Fruit fly (Drosophila melanogaster) whole organism, embryonic: ENCODE measurements around the gene Nopp140.

Experiments
- CG10147 ChIP-seq: fragments of 200-800 bp; sonication (Bioruptor generic); optimal IDR thresholded peaks from 2 replicates; lab custom pipeline; 2019; ENCODE audit warnings: missing biosample characterization, mild to moderate bottlenecking, missing genetic modification characterization, moderate library complexity
- CG10543 ChIP-seq: fragments of 200-800 bp; sonication (Bioruptor generic); optimal IDR thresholded peaks from 3 replicates; lab custom pipeline; 2017; ENCODE audit warnings: missing biosample characterization, mild to moderate bottlenecking, missing genetic modification characterization, moderate library complexity
- CG11093 ChIP-seq: fragments of 200-800 bp; sonication (Bioruptor generic); IDR thresholded peaks from 3 replicates; pipeline ENCODE4 v1.3.6; 2022; ENCODE audit warnings: missing biosample characterization, missing genetic modification characterization
- CG11504 ChIP-seq: fragments of 200-800 bp; sonication (Bioruptor generic); optimal IDR thresholded peaks from 3 replicates; lab custom pipeline; 2019; ENCODE audit warnings: missing biosample characterization, mild to moderate bottlenecking, missing genetic modification characterization, moderate library complexity
- CG11695 ChIP-seq: fragments of 200-800 bp; sonication (Bioruptor generic); IDR thresholded peaks from 3 replicates; pipeline ENCODE4 v1.3.6; 2022; ENCODE audit warnings: missing biosample characterization, missing genetic modification characterization
- CG15269 ChIP-seq: fragments of 200-800 bp; sonication (Bioruptor generic); optimal IDR thresholded peaks from 2 replicates; lab custom pipeline; 2018; ENCODE audit warnings: missing biosample characterization, mild to moderate bottlenecking, missing genetic modification characterization, moderate library complexity
- CG15601 ChIP-seq: fragments of 200-800 bp; sonication (Bioruptor generic); optimal IDR thresholded peaks from 3 replicates; lab custom pipeline; 2019; ENCODE audit warnings: missing biosample characterization, mild to moderate bottlenecking, missing genetic modification characterization, moderate library complexity
- CG4328 ChIP-seq: fragments of 200-800 bp; sonication (Bioruptor generic); optimal IDR thresholded peaks from 3 replicates; lab custom pipeline; 2017; ENCODE audit warnings: missing biosample characterization, missing genetic modification reagents, missing genetic modification characterization
- CG4424 ChIP-seq: fragments of 200-800 bp; sonication (Bioruptor generic); optimal IDR thresholded peaks from 3 replicates; lab custom pipeline; 2016; ENCODE audit warnings: missing biosample characterization, missing genetic modification characterization
- CG6765 ChIP-seq: fragments of 200-800 bp; sonication (Bioruptor generic); optimal IDR thresholded peaks from 3 replicates; lab custom pipeline; 2017; ENCODE audit warnings: missing biosample characterization, mild to moderate bottlenecking, missing genetic modification characterization
- CG7556 ChIP-seq: fragments of 200-800 bp; sonication (Bioruptor generic); optimal IDR thresholded peaks from 2 replicates; lab custom pipeline; 2017; ENCODE audit warnings: missing biosample characterization, mild to moderate bottlenecking, missing genetic modification characterization
- CG8388 ChIP-seq: fragments of 200-800 bp; sonication (Bioruptor generic); optimal IDR thresholded peaks from 2 replicates; lab custom pipeline; 2019; ENCODE audit warnings: missing biosample characterization, mild to moderate bottlenecking, missing genetic modification characterization, moderate library complexity
- Deaf1 ChIP-seq: fragments of 200-800 bp; optimal IDR thresholded peaks from 3 replicates; lab custom pipeline; 2019; ENCODE audit warnings: missing biosample characterization, mild to moderate bottlenecking, missing genetic modification characterization, moderate library complexity
- Dref ChIP-seq: fragments of 200-800 bp; sonication (Bioruptor generic); IDR thresholded peaks from 2 replicates; pipeline ENCODE4 v1.3.6; 2022; ENCODE audit warnings: missing biosample characterization, missing genetic modification characterization
- Fer1 ChIP-seq: fragments of 200-800 bp; sonication (Bioruptor generic); optimal IDR thresholded peaks from 2 replicates; lab custom pipeline; 2017; ENCODE audit warnings: missing biosample characterization, mild to moderate bottlenecking, missing genetic modification characterization
- HHEX ChIP-seq: fragments of 200-800 bp; sonication (Bioruptor generic); optimal IDR thresholded peaks from 3 replicates; lab custom pipeline; 2017; ENCODE audit warnings: missing biosample characterization, mild to moderate bottlenecking, missing genetic modification characterization, missing genetic modification reagents
- Hmr ChIP-seq: fragments of 200-800 bp; sonication (Bioruptor generic); optimal IDR thresholded peaks from 3 replicates; lab custom pipeline; 2017; ENCODE audit warnings: mild to moderate bottlenecking, missing biosample characterization, missing genetic modification reagents, missing genetic modification characterization
- Hr3 ChIP-seq: fragments of 200-800 bp; sonication (Bioruptor generic); optimal IDR thresholded peaks from 3 replicates; lab custom pipeline; 2016; ENCODE audit warnings: missing biosample characterization, missing genetic modification characterization
- Hr51 ChIP-seq, 2 experiments: fragments of 200-800 bp; sonication (Bioruptor generic); optimal IDR thresholded peaks; 2 replicates in 1 of 2; 3 replicates in 1 of 2; lab custom pipeline; 2016 to 2018; ENCODE audit warnings: missing biosample characterization in 2 of 2, missing genetic modification characterization in 2 of 2, mild to moderate bottlenecking in 1 of 2, moderate library complexity in 1 of 2
- Meics ChIP-seq: fragments of 200-800 bp; sonication (Bioruptor generic); optimal IDR thresholded peaks from 2 replicates; lab custom pipeline; 2017; ENCODE audit warnings: missing biosample characterization, mild to moderate bottlenecking, missing genetic modification characterization
- Nf-YA ChIP-seq: fragments of 200-800 bp; sonication (Bioruptor generic); IDR thresholded peaks from 2 replicates; pipeline ENCODE4 v1.3.6; 2022; ENCODE audit warnings: missing biosample characterization, missing genetic modification characterization
- Nf-YB ChIP-seq: fragments of 200-800 bp; sonication (Bioruptor generic); optimal IDR thresholded peaks from 3 replicates; lab custom pipeline; 2019; ENCODE audit warnings: missing biosample characterization, mild to moderate bottlenecking, missing genetic modification characterization, moderate library complexity
- NfI ChIP-seq: fragments of 200-800 bp; sonication (Bioruptor generic); optimal IDR thresholded peaks from 3 replicates; lab custom pipeline; 2018; ENCODE audit warnings: missing biosample characterization, mild to moderate bottlenecking, missing genetic modification characterization, moderate library complexity
- Sox100B ChIP-seq: fragments of 200-800 bp; sonication (Bioruptor generic); optimal IDR thresholded peaks from 3 replicates; lab custom pipeline; 2018; ENCODE audit warnings: missing biosample characterization, mild to moderate bottlenecking, missing genetic modification characterization
- Sry-β ChIP-seq: fragments of 200-800 bp; sonication (Bioruptor generic); optimal IDR thresholded peaks from 2 replicates; lab custom pipeline; 2018; ENCODE audit warnings: missing biosample characterization, mild to moderate bottlenecking, missing genetic modification characterization, moderate library complexity
- Ssrp ChIP-seq: fragments of 200-800 bp; sonication (Bioruptor generic); optimal IDR thresholded peaks from 2 replicates; lab custom pipeline; 2018; ENCODE audit warnings: missing biosample characterization, mild to moderate bottlenecking, missing genetic modification characterization, moderate library complexity
- Xbp1 ChIP-seq: fragments of 200-800 bp; sonication (Bioruptor generic); optimal IDR thresholded peaks from 3 replicates; lab custom pipeline; 2016; ENCODE audit warnings: missing biosample characterization, mild to moderate bottlenecking, missing genetic modification characterization
- abd-A ChIP-seq: fragments of 200-800 bp; sonication (Bioruptor generic); optimal IDR thresholded peaks from 3 replicates; lab custom pipeline; 2019; ENCODE audit warnings: missing biosample characterization, mild to moderate bottlenecking, missing genetic modification characterization, moderate library complexity
- bcd ChIP-seq: fragments of 200-800 bp; sonication (Bioruptor generic); optimal IDR thresholded peaks from 2 replicates; lab custom pipeline; 2017; ENCODE audit warnings: missing biosample characterization, mild to moderate bottlenecking, missing genetic modification characterization
- chinmo ChIP-seq: fragments of 200-800 bp; sonication (Bioruptor generic); IDR thresholded peaks from 4 replicates; pipeline ENCODE4 v1.3.6; 2022; ENCODE audit warnings: missing biosample characterization, missing genetic modification characterization; ENCODE audit not compliant: partially characterized antibody
- cwo ChIP-seq: fragments of 200-800 bp; sonication (Bioruptor generic); optimal IDR thresholded peaks from 3 replicates; lab custom pipeline; 2017; ENCODE audit warnings: missing biosample characterization, missing genetic modification characterization, mild to moderate bottlenecking, moderate library complexity, missing genetic modification reagents
- dmrt99B ChIP-seq: fragments of 200-800 bp; sonication (Bioruptor generic); optimal IDR thresholded peaks from 2 replicates; lab custom pipeline; 2018; ENCODE audit warnings: missing biosample characterization, mild to moderate bottlenecking, missing genetic modification characterization, moderate library complexity
- dysf ChIP-seq: fragments of 200-800 bp; sonication (Bioruptor generic); IDR thresholded peaks from 3 replicates; pipeline ENCODE4 v1.3.6; 2022; ENCODE audit warnings: missing biosample characterization, missing genetic modification characterization
- ewg ChIP-seq: fragments of 200-800 bp; sonication (Bioruptor generic); optimal IDR thresholded peaks from 3 replicates; lab custom pipeline; 2017; ENCODE audit warnings: mild to moderate bottlenecking, missing biosample characterization, missing genetic modification reagents, missing genetic modification characterization
- fd3F ChIP-seq: fragments of 200-800 bp; sonication (Bioruptor generic); optimal IDR thresholded peaks from 2 replicates; lab custom pipeline; 2018; ENCODE audit warnings: missing biosample characterization, mild to moderate bottlenecking, missing genetic modification characterization, moderate library complexity
- fd64A ChIP-seq: fragments of 200-800 bp; sonication (Bioruptor generic); optimal IDR thresholded peaks from 3 replicates; lab custom pipeline; 2018; ENCODE audit warnings: missing biosample characterization, mild to moderate bottlenecking, missing genetic modification characterization
- fd96Cb ChIP-seq: fragments of 200-800 bp; sonication (Bioruptor generic); optimal IDR thresholded peaks from 2 replicates; lab custom pipeline; 2018; ENCODE audit warnings: missing biosample characterization, mild to moderate bottlenecking, missing genetic modification characterization, moderate library complexity
- gem ChIP-seq: fragments of 200-800 bp; sonication (Bioruptor generic); optimal IDR thresholded peaks from 2 replicates; lab custom pipeline; 2019; ENCODE audit warnings: missing biosample characterization, mild to moderate bottlenecking, missing genetic modification characterization, moderate library complexity
- grau ChIP-seq: fragments of 200-800 bp; optimal IDR thresholded peaks from 3 replicates; lab custom pipeline; 2019; ENCODE audit warnings: missing biosample characterization, mild to moderate bottlenecking, missing genetic modification characterization, moderate library complexity
- hth ChIP-seq: fragments of >200 bp; optimal IDR thresholded peaks from 2 replicates; lab custom pipeline; 2017; ENCODE audit warnings: inconsistent platforms
- ind ChIP-seq: fragments of 200-800 bp; sonication (Bioruptor generic); optimal IDR thresholded peaks from 3 replicates; lab custom pipeline; 2016; ENCODE audit warnings: missing biosample characterization, missing genetic modification characterization
- odd ChIP-seq: fragments of 200-800 bp; sonication (Bioruptor generic); optimal IDR thresholded peaks from 2 replicates; lab custom pipeline; 2017; ENCODE audit warnings: missing biosample characterization, mild to moderate bottlenecking, missing genetic modification characterization
- phol ChIP-seq: fragments of 200-800 bp; sonication (Bioruptor generic); optimal IDR thresholded peaks from 3 replicates; lab custom pipeline; 2018; ENCODE audit warnings: missing biosample characterization, mild to moderate bottlenecking, missing genetic modification characterization, moderate library complexity
- sc ChIP-seq, 3 experiments: fragments of >200 bp in 2 of 3; fragments of 200-800 bp in 1 of 3; sonication (Bioruptor generic) in 1 of 3; optimal IDR thresholded peaks; 2 replicates in 2 of 3; 3 replicates in 1 of 3; lab custom pipeline; 2017; ENCODE audit warnings: mild to moderate bottlenecking in 1 of 3, missing biosample characterization in 1 of 3, missing genetic modification characterization in 1 of 3, missing genetic modification reagents in 1 of 3
- slbo ChIP-seq: fragments of 200-800 bp; sonication (Bioruptor generic); IDR thresholded peaks from 2 replicates; pipeline ENCODE4 v1.3.6; 2022; ENCODE audit warnings: missing biosample characterization, missing genetic modification characterization
- slou ChIP-seq: fragments of 200-800 bp; sonication (Bioruptor generic); optimal IDR thresholded peaks from 3 replicates; lab custom pipeline; 2016; ENCODE audit warnings: missing biosample characterization, missing genetic modification characterization
- zf30C ChIP-seq: fragments of 200-800 bp; sonication (Bioruptor generic); optimal IDR thresholded peaks from 3 replicates; lab custom pipeline; 2018; ENCODE audit warnings: missing biosample characterization, mild to moderate bottlenecking, missing genetic modification characterization

Nopp140 gene

dm6 chr3L:21859299-21860052, 26.9 kb downstream of the Nopp140 start:
- TF ChIP-seq Dref = peak; percentile 17; the same call in 1 of the 2 replicates
- TF ChIP-seq CG8388 (GFP tag; lab: Kevin White, UChicago) = peak; percentile 14
- TF ChIP-seq CG15269 = peak; percentile 57
- TF ChIP-seq CG10147 (GFP tag; lab: Kevin White, UChicago) = peak; percentile 57
- TF ChIP-seq NfI (GFP tag; lab: Kevin White, UChicago) = peak; percentile 33
- no peak for TF ChIP-seq Nf-YA (GFP tag; lab: Robert Waterston, UW)
- no peak for TF ChIP-seq Sry-β (GFP tag; lab: Kevin White, UChicago)
- no peak for TF ChIP-seq hth (lab: Kevin White, UChicago)
- 0 out of 3 replicates have a peak, but pooled peaks have one; percentile 25 for TF ChIP-seq CG11695 (GFP tag; lab: Robert Waterston, UW)
- TF ChIP-seq CG6765 = peak; percentile 39
- TF ChIP-seq CG7556 = peak; percentile 79
- peak; percentile 67 for TF ChIP-seq grau (tag; lab: Kevin White, UChicago)
- TF ChIP-seq fd96Cb = peak; percentile 44
- TF ChIP-seq Ssrp (tag; lab: Kevin White, UChicago) = peak; percentile 25
- peak in 1 of 2 experiments; percentile 62 for TF ChIP-seq Hr51 (GFP tag; optimal IDR thresholded peaks at IDR 0.05; lab: Kevin White, UChicago)
- TF ChIP-seq chinmo (GFP tag; lab: Robert Waterston, UW) = no peak
- peak; percentile 12 for TF ChIP-seq CG15601
- TF ChIP-seq fd3F (GFP tag; lab: Kevin White, UChicago) = peak; percentile 0
- TF ChIP-seq Nf-YB (GFP tag; lab: Kevin White, UChicago) = peak; percentile 9
- peak; percentile 65 for TF ChIP-seq dmrt99B (tag; lab: Kevin White, UChicago)
- peak; percentile 30 for TF ChIP-seq bcd
- TF ChIP-seq cwo (GFP tag; lab: Kevin White, UChicago) = peak; percentile 54
- TF ChIP-seq abd-A (tag; lab: Kevin White, UChicago) = peak; percentile 80
- peak; percentile 42 for TF ChIP-seq HHEX (GFP tag; lab: Kevin White, UChicago)
- no peak for TF ChIP-seq sc (optimal IDR thresholded peaks at IDR 0.05; lab: Kevin White, UChicago)
- peak; percentile 9 for TF ChIP-seq sc (GFP tag; optimal IDR thresholded peaks at IDR 0.05; lab: Kevin White, UChicago)
- peak; percentile 27 for TF ChIP-seq Deaf1 (tag; lab: Kevin White, UChicago)
- TF ChIP-seq Xbp1 (GFP tag; lab: Kevin White, UChicago) = peak; percentile 6
- no peak for TF ChIP-seq CG11093 (GFP tag; lab: Robert Waterston, UW)
- no peak for TF ChIP-seq slou (GFP tag; lab: Kevin White, UChicago)
- TF ChIP-seq ind (GFP tag; lab: Kevin White, UChicago) = peak; percentile 16
- TF ChIP-seq Fer1 (GFP tag; lab: Kevin White, UChicago) = peak; percentile 34
- peak; percentile 47 for TF ChIP-seq Hr3
- peak; percentile 69 for TF ChIP-seq gem
- TF ChIP-seq CG4424 (GFP tag; lab: Kevin White, UChicago) = peak; percentile 24
- TF ChIP-seq Meics = peak; percentile 70
- peak; percentile 14 for TF ChIP-seq ewg (GFP tag; lab: Kevin White, UChicago)
- no peak for TF ChIP-seq fd64A (GFP tag; lab: Kevin White, UChicago)
- TF ChIP-seq odd (GFP tag; lab: Kevin White, UChicago) = peak; percentile 27
- TF ChIP-seq Hmr (GFP tag; lab: Kevin White, UChicago) = peak; percentile 64
- peak; percentile 48; the same call in 1 of the 3 replicates for TF ChIP-seq dysf (GFP tag; lab: Robert Waterston, UW)
- peak; percentile 75 for TF ChIP-seq CG11504
- TF ChIP-seq Sox100B (GFP tag; lab: Kevin White, UChicago) = peak; percentile 59
- peak; percentile 43; the same call in 1 of the 2 replicates for TF ChIP-seq slbo
- TF ChIP-seq CG10543 (GFP tag; lab: Kevin White, UChicago) = peak; percentile 38
- peak; percentile 0 for TF ChIP-seq CG4328
- TF ChIP-seq phol (tag; lab: Kevin White, UChicago) = peak; percentile 35
- TF ChIP-seq zf30C (GFP tag; lab: Kevin White, UChicago) = peak; percentile 3
